Worm (Caenorhabditis elegans) whole organism, L3 larva: ENCODE data around the gene C18G1.7.

ENCODE experiments used
- ZK546.5 ChIP-seq: sonication (generic microtip); optimal IDR thresholded peaks from 2 replicates; lab custom pipeline; 2017; ENCODE audit warnings: missing biosample characterization, missing genetic modification characterization
- aly-2 ChIP-seq: fragments of 150-350 bp; optimal IDR thresholded peaks from 2 replicates; lab custom pipeline; 2014; ENCODE audit warnings: missing biosample characterization, missing genetic modification characterization
- ama-1 ChIP-seq: fragments of 150-350 bp; optimal IDR thresholded peaks from 2 replicates; lab custom pipeline; 2018
- ceh-28 ChIP-seq: fragments of 150-350 bp; optimal IDR thresholded peaks from 2 replicates; lab custom pipeline; 2014; ENCODE audit warnings: missing biosample characterization, missing genetic modification reagents, missing genetic modification characterization
- ceh-82 ChIP-seq: fragments of 150-350 bp; optimal IDR thresholded peaks from 2 replicates; lab custom pipeline; 2014; ENCODE audit warnings: missing biosample characterization, missing genetic modification characterization
- ceh-9 ChIP-seq: sonication (generic microtip); optimal IDR thresholded peaks from 2 replicates; lab custom pipeline; 2018; ENCODE audit warnings: missing biosample characterization, missing genetic modification characterization
- egl-27 ChIP-seq: sonication (generic microtip); optimal IDR thresholded peaks from 4 replicates; lab custom pipeline; 2017; ENCODE audit warnings: missing biosample characterization, missing genetic modification reagents, missing genetic modification characterization
- elt-1 ChIP-seq: fragments of 150-350 bp; optimal IDR thresholded peaks from 2 replicates; lab custom pipeline; 2014; ENCODE audit warnings: missing biosample characterization, missing genetic modification characterization
- elt-2 ChIP-seq: sonication (generic microtip); optimal IDR thresholded peaks from 2 replicates; lab custom pipeline; 2016; ENCODE audit warnings: missing genetic modification reagents, mild to moderate bottlenecking, missing genetic modification characterization, missing compliant biosample characterization
- fkh-10 ChIP-seq: sonication (generic microtip); optimal IDR thresholded peaks from 2 replicates; lab custom pipeline; 2017; ENCODE audit warnings: missing biosample characterization, missing genetic modification reagents, missing genetic modification characterization
- fos-1 ChIP-seq: fragments of 150-350 bp; optimal IDR thresholded peaks from 2 replicates; lab custom pipeline; 2014; ENCODE audit warnings: missing biosample characterization, missing genetic modification characterization
- jun-1 ChIP-seq: fragments of 150-350 bp; optimal IDR thresholded peaks from 2 replicates; lab custom pipeline; 2014; ENCODE audit warnings: missing biosample characterization, missing genetic modification reagents, missing genetic modification characterization
- lin-15B ChIP-seq: fragments of 150-350 bp; optimal IDR thresholded peaks from 2 replicates; lab custom pipeline; 2014; ENCODE audit warnings: missing biosample characterization, missing genetic modification characterization
- lin-39 ChIP-seq: fragments of 150-350 bp; optimal IDR thresholded peaks from 2 replicates; lab custom pipeline; 2018; ENCODE audit warnings: missing biosample characterization, missing genetic modification reagents, missing genetic modification characterization
- mdl-1 ChIP-seq: fragments of 150-350 bp; optimal IDR thresholded peaks from 2 replicates; lab custom pipeline; 2014; ENCODE audit warnings: missing biosample characterization, missing genetic modification characterization
- mml-1 ChIP-seq: fragments of 150-350 bp; sonication (generic microtip); optimal IDR thresholded peaks from 3 replicates; lab custom pipeline; 2014; ENCODE audit warnings: missing biosample characterization, missing genetic modification characterization
- nfya-1 ChIP-seq: sonication (generic microtip); optimal IDR thresholded peaks from 2 replicates; lab custom pipeline; 2017; ENCODE audit warnings: missing genetic modification characterization, mild to moderate bottlenecking, missing compliant biosample characterization, antibody characterized with exemption, moderate library complexity; ENCODE audit not compliant: insufficient read depth
- nhr-11 ChIP-seq: fragments of 150-350 bp; optimal IDR thresholded peaks from 2 replicates; lab custom pipeline; 2014; ENCODE audit warnings: missing biosample characterization, missing genetic modification characterization
- nhr-237 ChIP-seq: fragments of 150-350 bp; optimal IDR thresholded peaks from 2 replicates; lab custom pipeline; 2014; ENCODE audit warnings: missing biosample characterization, missing genetic modification characterization
- nhr-25 ChIP-seq: sonication (generic microtip); optimal IDR thresholded peaks from 2 replicates; lab custom pipeline; 2017; ENCODE audit warnings: missing biosample characterization, missing genetic modification characterization
- nhr-28 ChIP-seq: fragments of 150-350 bp; optimal IDR thresholded peaks from 2 replicates; lab custom pipeline; 2014; ENCODE audit warnings: missing biosample characterization, missing genetic modification characterization
- nhr-43 ChIP-seq: sonication (generic microtip); optimal IDR thresholded peaks from 2 replicates; lab custom pipeline; 2016; ENCODE audit warnings: mild to moderate bottlenecking, missing genetic modification characterization, missing compliant biosample characterization; ENCODE audit not compliant: poor library complexity, severe bottlenecking
- nhr-76 ChIP-seq: fragments of 150-350 bp; sonication (generic microtip); optimal IDR thresholded peaks from 5 replicates; lab custom pipeline; 2014; ENCODE audit warnings: missing biosample characterization, missing genetic modification characterization
- nhr-77 ChIP-seq: fragments of 150-350 bp; optimal IDR thresholded peaks from 2 replicates; lab custom pipeline; 2014; ENCODE audit warnings: missing biosample characterization, missing genetic modification characterization
- pha-4 ChIP-seq: fragments of 150-350 bp; optimal IDR thresholded peaks from 2 replicates; lab custom pipeline; 2014; ENCODE audit warnings: missing biosample characterization, missing genetic modification reagents, missing genetic modification characterization
- pqm-1 ChIP-seq: fragments of 150-350 bp; optimal IDR thresholded peaks from 2 replicates; lab custom pipeline; 2017; ENCODE audit warnings: missing biosample characterization, missing genetic modification characterization, inconsistent platforms
- sea-2 ChIP-seq: fragments of 150-350 bp; sonication (generic microtip); optimal IDR thresholded peaks from 4 replicates; lab custom pipeline; 2014; ENCODE audit warnings: missing biosample characterization, missing genetic modification reagents, missing genetic modification characterization
- snpc-4 ChIP-seq: fragments of 150-350 bp; optimal IDR thresholded peaks from 2 replicates; lab custom pipeline; 2014; ENCODE audit warnings: missing biosample characterization, missing genetic modification characterization
- unc-39 ChIP-seq: sonication (generic microtip); optimal IDR thresholded peaks from 4 replicates; lab custom pipeline; 2017; ENCODE audit warnings: missing biosample characterization, missing genetic modification characterization
- unc-62 ChIP-seq: fragments of 150-350 bp; sonication (generic microtip); optimal IDR thresholded peaks from 4 replicates; lab custom pipeline; 2014; ENCODE audit warnings: missing biosample characterization, missing genetic modification reagents, missing genetic modification characterization
- zag-1 ChIP-seq: fragments of 150-350 bp; optimal IDR thresholded peaks from 2 replicates; lab custom pipeline; 2014; ENCODE audit warnings: missing biosample characterization, missing genetic modification characterization
- ztf-11 ChIP-seq: fragments of 150-350 bp; optimal IDR thresholded peaks from 2 replicates; lab custom pipeline; 2014; ENCODE audit warnings: missing biosample characterization, missing genetic modification characterization

The C18G1.7 gene

ce11 chrV:4710464-4710863 lies 34.9 kb upstream of the C18G1.7 start, which contains the start of gene oac-24:
Gene oac-24, plus strand, starts transcription at chrV:4710764.
- TF ChIP-seq jun-1 (tag; lab: Kevin White, UChicago) (no peak), egl-27 (tag; lab: Kevin White, UChicago) (no peak), aly-2 (no peak), sea-2 (GFP tag; lab: Kevin White, UChicago) (no peak), nhr-76 (tag; lab: Kevin White, UChicago) (no peak)

ce11 chrV:4719965-4720364 lies 25.4 kb upstream of the C18G1.7 start, which contains the start of gene prx-6:
Gene prx-6, minus strand, starts transcription at chrV:4720093.
- TF ChIP-seq fkh-10 (GFP tag; lab: Kevin White, UChicago) (no peak), nhr-28 (tag; lab: Kevin White, UChicago) (no peak), pqm-1 (peak; percentile 50), elt-2 (tag; lab: Kevin White, UChicago) (peak; percentile 78)
- TF ChIP-seq, all 47 proteins: peak for 2

- TF ChIP-seq mml-1 (tag; lab: Kevin White, UChicago) (no peak), ceh-28 (tag; lab: Kevin White, UChicago) (no peak), elt-2 (tag; lab: Kevin White, UChicago) (peak; percentile 83), unc-62 (GFP tag; lab: Kevin White, UChicago) (no peak), ama-1 (lab: Kevin White, UChicago) (no peak), fos-1 (tag; lab: Kevin White, UChicago) (no peak), pqm-1 (peak; percentile 86), pha-4 (tag; lab: Kevin White, UChicago) (peak; percentile 16), jun-1 (tag; lab: Kevin White, UChicago) (no peak), ZK546.5 (tag; lab: Kevin White, UChicago) (no peak), nhr-43 (tag; lab: Kevin White, UChicago) (no peak), nhr-11 (tag; lab: Kevin White, UChicago) (no peak), nhr-77 (tag; lab: Kevin White, UChicago) (no peak), lin-15B (no peak), ztf-11 (tag; lab: Kevin White, UChicago) (no peak), ceh-82 (tag; lab: Kevin White, UChicago) (no peak)
Measured at ce11 chrV:4720884-4721464, 24.4 kb upstream of the C18G1.7 start.

- no peak for TF ChIP-seq ceh-9 (tag; lab: Kevin White, UChicago)
- TF ChIP-seq snpc-4: no peak
- TF ChIP-seq aly-2: no peak
- TF ChIP-seq nfya-1: no peak
- no peak for TF ChIP-seq unc-39 (tag; lab: Kevin White, UChicago)
- no peak for TF ChIP-seq ceh-82 (tag; lab: Kevin White, UChicago)
- no peak for TF ChIP-seq nhr-25 (tag; lab: Kevin White, UChicago)
- no peak for TF ChIP-seq ama-1 (lab: Kevin White, UChicago)
- no peak for TF ChIP-seq mml-1 (tag; lab: Kevin White, UChicago)
- TF ChIP-seq jun-1 (tag; lab: Kevin White, UChicago): no peak
- TF ChIP-seq mdl-1 (tag; lab: Kevin White, UChicago): no peak
- TF ChIP-seq zag-1: no peak
- TF ChIP-seq nhr-77 (tag; lab: Kevin White, UChicago): no peak
- TF ChIP-seq ztf-11 (tag; lab: Kevin White, UChicago): no peak
- no peak for TF ChIP-seq lin-39 (tag; lab: Kevin White, UChicago)
- no peak for TF ChIP-seq nhr-237 (tag; lab: Kevin White, UChicago)
Measured at ce11 chrV:4722314-4722713, 23.1 kb upstream of the C18G1.7 start, which contains the start of gene F39G3.5. Gene F39G3.5, plus strand, starts transcription at chrV:4722614.

- TF ChIP-seq elt-1: no peak
- TF ChIP-seq ceh-28 (tag; lab: Kevin White, UChicago): no peak
- TF ChIP-seq jun-1 (tag; lab: Kevin White, UChicago): no peak
- TF ChIP-seq ztf-11 (tag; lab: Kevin White, UChicago): no peak
- TF ChIP-seq ceh-82 (tag; lab: Kevin White, UChicago): no peak
Measured at ce11 chrV:4724453-4724852, 20.9 kb upstream of the C18G1.7 start, which contains the start of gene F39G3.4. Gene F39G3.4, plus strand, starts transcription at chrV:4724753.
